Worm (Caenorhabditis elegans) whole organism, late embryonic: Measurements from ENCODE around the gene R13D11.3.

Source experiments
- C08G9.2 ChIP-seq: sonication (generic microtip); optimal IDR thresholded peaks from 2 replicates; lab custom pipeline; 2016; ENCODE audit warnings: mild to moderate bottlenecking, missing genetic modification characterization, moderate library complexity, missing compliant biosample characterization
- C38D4.7 ChIP-seq: fragments of 200-800 bp; sonication (Bioruptor generic); optimal IDR thresholded peaks from 2 replicates; lab custom pipeline; 2018; ENCODE audit warnings: mild to moderate bottlenecking, missing genetic modification characterization, moderate library complexity, missing compliant biosample characterization
- F13H6.1 ChIP-seq: sonication (generic microtip); optimal IDR thresholded peaks from 2 replicates; lab custom pipeline; 2016; ENCODE audit warnings: missing genetic modification characterization, missing compliant biosample characterization
- K02D7.2 ChIP-seq: sonication (generic microtip); optimal IDR thresholded peaks from 2 replicates; lab custom pipeline; 2017; ENCODE audit warnings: mild to moderate bottlenecking, missing genetic modification characterization, missing compliant biosample characterization
- ama-1 ChIP-seq: fragments of 150-350 bp; optimal IDR thresholded peaks from 2 replicates; lab custom pipeline; 2014
- ceh-14 ChIP-seq: sonication (generic microtip); optimal IDR thresholded peaks from 2 replicates; lab custom pipeline; 2016; ENCODE audit warnings: missing genotype, missing genetic modification characterization, missing compliant biosample characterization
- ceh-18 ChIP-seq: sonication (generic microtip); optimal IDR thresholded peaks from 2 replicates; lab custom pipeline; 2016; ENCODE audit warnings: missing genetic modification characterization, missing compliant biosample characterization
- ceh-19 ChIP-seq: fragments of 200-800 bp; sonication (Bioruptor generic); optimal IDR thresholded peaks from 2 replicates; lab custom pipeline; 2018; ENCODE audit warnings: mild to moderate bottlenecking, missing genetic modification characterization, missing compliant biosample characterization
- ceh-2 ChIP-seq: sonication (generic microtip); optimal IDR thresholded peaks from 2 replicates; lab custom pipeline; 2016; ENCODE audit warnings: missing genotype, missing genetic modification characterization, missing compliant biosample characterization
- ceh-22 ChIP-seq: sonication (generic microtip); optimal IDR thresholded peaks from 2 replicates; lab custom pipeline; 2017; ENCODE audit warnings: missing biosample characterization, missing genetic modification characterization
- ceh-24 ChIP-seq: sonication (generic microtip); optimal IDR thresholded peaks from 2 replicates; lab custom pipeline; 2016; ENCODE audit warnings: mild to moderate bottlenecking, missing genetic modification characterization, missing compliant biosample characterization
- ceh-30 ChIP-seq: fragments of 150-350 bp; optimal IDR thresholded peaks from 2 replicates; lab custom pipeline; 2014; ENCODE audit warnings: missing biosample characterization, missing genetic modification characterization
- ceh-31 ChIP-seq: sonication (generic microtip); optimal IDR thresholded peaks from 2 replicates; lab custom pipeline; 2016; ENCODE audit warnings: missing genetic modification characterization, missing compliant biosample characterization
- ceh-34 ChIP-seq: sonication (generic microtip); optimal IDR thresholded peaks from 2 replicates; lab custom pipeline; 2016; ENCODE audit warnings: mild to moderate bottlenecking, missing genetic modification characterization, missing compliant biosample characterization
- che-1 ChIP-seq: sonication (generic microtip); optimal IDR thresholded peaks from 2 replicates; lab custom pipeline; 2016; ENCODE audit warnings: mild to moderate bottlenecking, missing genetic modification characterization, missing compliant biosample characterization
- dmd-4 ChIP-seq: sonication (generic microtip); optimal IDR thresholded peaks from 2 replicates; lab custom pipeline; 2016; ENCODE audit warnings: borderline replicate concordance, missing genetic modification characterization, missing compliant biosample characterization
- elt-4 ChIP-seq: sonication (generic microtip); optimal IDR thresholded peaks from 2 replicates; lab custom pipeline; 2016; ENCODE audit warnings: missing genetic modification characterization, missing compliant biosample characterization
- eyg-1 ChIP-seq: sonication (generic microtip); optimal IDR thresholded peaks from 2 replicates; lab custom pipeline; 2016; ENCODE audit warnings: missing genotype, missing genetic modification characterization, missing compliant biosample characterization
- hlh-13 ChIP-seq: fragments of 200-800 bp; sonication (Bioruptor generic); optimal IDR thresholded peaks from 2 replicates; lab custom pipeline; 2018; ENCODE audit warnings: mild to moderate bottlenecking, missing genetic modification characterization, missing compliant biosample characterization
- hlh-30 ChIP-seq: sonication (generic microtip); optimal IDR thresholded peaks from 2 replicates; lab custom pipeline; 2017; ENCODE audit warnings: antibody characterized with exemption, missing genetic modification characterization, missing compliant biosample characterization; ENCODE audit not compliant: insufficient read depth
- hlh-6 ChIP-seq: sonication (generic microtip); optimal IDR thresholded peaks from 2 replicates; lab custom pipeline; 2016; ENCODE audit warnings: missing genotype, missing genetic modification characterization, missing compliant biosample characterization
- lin-11 ChIP-seq: fragments of 200-800 bp; sonication (Bioruptor generic); optimal IDR thresholded peaks from 2 replicates; lab custom pipeline; 2018; ENCODE audit warnings: mild to moderate bottlenecking, missing genetic modification characterization, missing compliant biosample characterization
- nfya-1 ChIP-seq: sonication (generic microtip); optimal IDR thresholded peaks from 2 replicates; lab custom pipeline; 2017; ENCODE audit warnings: missing genetic modification characterization, mild to moderate bottlenecking, missing compliant biosample characterization, antibody characterized with exemption, moderate library complexity
- pag-3 ChIP-seq: sonication (generic microtip); optimal IDR thresholded peaks from 2 replicates; lab custom pipeline; 2016; ENCODE audit warnings: missing compliant biosample characterization, missing genetic modification characterization, borderline replicate concordance
- pax-1 ChIP-seq: fragments of 150-350 bp; optimal IDR thresholded peaks from 2 replicates; lab custom pipeline; 2014; ENCODE audit warnings: missing biosample characterization, missing genetic modification characterization
- pqm-1 ChIP-seq: sonication (generic microtip); optimal IDR thresholded peaks from 2 replicates; lab custom pipeline; 2016; ENCODE audit warnings: missing genetic modification characterization, missing compliant biosample characterization
- ref-2 ChIP-seq: sonication (generic microtip); optimal IDR thresholded peaks from 2 replicates; lab custom pipeline; 2016; ENCODE audit warnings: missing genetic modification characterization, missing compliant biosample characterization
- rnt-1 ChIP-seq: sonication (generic microtip); optimal IDR thresholded peaks from 2 replicates; lab custom pipeline; 2016; ENCODE audit warnings: missing genetic modification characterization, missing compliant biosample characterization
- sdc-2 ChIP-seq: sonication (generic microtip); optimal IDR thresholded peaks from 2 replicates; lab custom pipeline; 2016; ENCODE audit warnings: missing genotype, missing genetic modification characterization, missing compliant biosample characterization
- syd-9 ChIP-seq: sonication (generic microtip); optimal IDR thresholded peaks from 2 replicates; lab custom pipeline; 2016; ENCODE audit warnings: mild to moderate bottlenecking, missing genetic modification characterization, moderate library complexity, missing compliant biosample characterization
- tbx-2 ChIP-seq: sonication (generic microtip); optimal IDR thresholded peaks from 2 replicates; lab custom pipeline; 2016; ENCODE audit warnings: missing genetic modification characterization, missing compliant biosample characterization
- ttx-3 ChIP-seq: sonication (generic microtip); optimal IDR thresholded peaks from 2 replicates; lab custom pipeline; 2016; ENCODE audit warnings: missing genetic modification reagents, missing genetic modification characterization, missing compliant biosample characterization
- unc-3 ChIP-seq, 2 experiments: fragments of 200-800 bp in 1 of 2; sonication (Bioruptor generic) in 1 of 2; sonication (generic microtip) in 1 of 2; conservative IDR thresholded peaks in 1 of 2; optimal IDR thresholded peaks in 1 of 2; 2 replicates each; pipeline versions ENCODE4 v1.3.6 to Lab custom; 2016 to 2022; ENCODE audit warnings: missing compliant biosample characterization in 2 of 2, missing genetic modification characterization in 2 of 2, missing genetic modification reagents in 1 of 2
- unc-42 ChIP-seq: sonication (generic microtip); optimal IDR thresholded peaks from 2 replicates; lab custom pipeline; 2016; ENCODE audit warnings: missing genotype, missing genetic modification characterization, missing compliant biosample characterization
- unc-86 ChIP-seq: sonication (generic microtip); optimal IDR thresholded peaks from 2 replicates; lab custom pipeline; 2016; ENCODE audit warnings: missing genetic modification characterization, missing compliant biosample characterization
- zip-5 ChIP-seq: sonication (generic microtip); optimal IDR thresholded peaks from 2 replicates; lab custom pipeline; 2016; ENCODE audit warnings: missing genetic modification characterization, missing compliant biosample characterization

The R13D11.3 gene

DNA sequence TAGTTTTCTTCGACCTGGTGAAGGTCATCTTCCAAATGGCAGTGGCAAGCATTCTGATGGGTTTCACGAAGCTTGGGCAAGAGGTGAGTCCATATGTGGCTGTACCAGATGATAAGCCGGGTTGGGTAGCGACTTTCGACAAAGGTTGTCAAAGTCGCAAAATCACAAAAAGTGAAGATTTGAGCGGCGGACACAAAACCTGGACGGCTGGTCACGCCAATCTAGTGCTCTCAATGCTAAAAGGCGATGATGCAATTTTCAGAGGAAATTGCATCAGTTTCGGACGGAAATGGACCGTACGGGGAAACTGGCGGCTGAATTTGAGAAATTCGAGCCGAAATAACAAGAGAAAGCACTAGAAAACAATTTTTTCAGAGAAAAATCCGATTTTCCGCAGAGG, 17.6 kb upstream of the R13D11.3 start:
- TF ChIP-seq ceh-2 (tag; lab: Kevin White, UChicago) (no peak), dmd-4 (tag; lab: Kevin White, UChicago) (no peak), nfya-1 (tag; lab: Kevin White, UChicago) (no peak), pag-3 (no peak), pax-1 (tag; lab: Kevin White, UChicago) (no peak), ceh-22 (no peak), ceh-24 (tag; lab: Kevin White, UChicago) (no peak), ceh-14 (tag; lab: Kevin White, UChicago) (no peak), hlh-6 (tag; lab: Kevin White, UChicago) (no peak), hlh-13 (no peak), ceh-19 (GFP tag; lab: Kevin White, UChicago) (no peak), eyg-1 (tag; lab: Kevin White, UChicago) (no peak), C38D4.7 (no peak), K02D7.2 (tag; lab: Kevin White, UChicago) (no peak), ceh-31 (tag; lab: Kevin White, UChicago) (no peak)

DNA sequence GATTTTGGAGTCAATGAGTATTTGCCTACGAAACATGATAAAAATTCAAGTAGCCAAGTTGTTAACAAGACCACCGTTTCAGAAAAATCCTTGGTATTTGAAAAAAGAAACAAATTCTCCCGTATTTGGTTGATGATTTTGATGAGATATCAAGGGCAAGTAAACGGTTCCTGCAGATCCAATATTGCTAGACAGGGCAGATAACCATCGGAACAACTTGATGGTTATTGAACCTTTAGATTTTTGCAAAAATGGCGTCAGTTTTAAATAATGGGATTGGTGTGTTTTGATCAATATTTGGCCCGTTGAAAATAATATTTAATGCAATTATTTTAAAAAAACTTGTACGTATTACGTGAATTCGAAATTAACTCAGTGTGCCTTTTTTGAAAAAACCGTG, 14.5 kb upstream of the R13D11.3 start:
- TF ChIP-seq hlh-6 (tag; lab: Kevin White, UChicago) (no peak), ceh-14 (tag; lab: Kevin White, UChicago) (no peak), ceh-24 (tag; lab: Kevin White, UChicago) (no peak), ref-2 (tag; lab: Kevin White, UChicago) (no peak), ceh-18 (tag; lab: Kevin White, UChicago) (no peak), ttx-3 (tag; lab: Kevin White, UChicago) (no peak), elt-4 (tag; lab: Kevin White, UChicago) (no peak), hlh-13 (no peak), unc-3 (GFP tag; conservative IDR thresholded peaks at IDR 0.05; lab: Robert Waterston, UW) (no peak), unc-3 (tag; optimal IDR thresholded peaks at IDR 0.05; lab: Kevin White, UChicago) (no peak), zip-5 (tag; lab: Kevin White, UChicago) (no peak), ceh-30 (tag; lab: Kevin White, UChicago) (no peak)

DNA sequence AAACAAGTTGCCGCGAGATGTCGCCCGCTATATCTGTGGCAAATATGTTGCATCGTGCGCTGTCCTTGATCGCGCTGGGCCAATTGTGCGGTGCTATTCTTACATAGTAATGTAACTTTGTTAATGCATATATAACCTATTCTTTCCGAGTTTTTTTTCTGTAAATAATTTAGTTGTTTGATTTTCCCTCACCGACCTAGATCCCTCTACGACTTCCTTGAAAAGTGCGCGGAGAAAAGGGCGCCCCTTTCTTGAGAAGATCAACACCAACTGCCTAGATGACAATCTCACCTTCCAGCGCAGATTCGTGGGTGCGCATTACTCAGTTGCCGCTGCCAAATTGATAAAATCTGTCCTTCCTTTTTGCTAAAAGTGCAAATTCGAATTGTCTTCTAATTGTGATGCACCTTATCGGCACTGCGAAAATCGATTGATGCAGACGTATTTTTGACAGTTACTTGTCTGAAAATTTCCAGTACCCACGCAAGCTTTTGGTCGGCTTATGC, 13.2 kb upstream of the R13D11.3 start:
- no peak for TF ChIP-seq ceh-34 (tag; lab: Kevin White, UChicago)
- TF ChIP-seq ceh-19 (GFP tag; lab: Kevin White, UChicago): no peak
- no peak for TF ChIP-seq ceh-14 (tag; lab: Kevin White, UChicago)
- TF ChIP-seq unc-3 (GFP tag; conservative IDR thresholded peaks at IDR 0.05; lab: Robert Waterston, UW): no peak
- TF ChIP-seq unc-3 (tag; optimal IDR thresholded peaks at IDR 0.05; lab: Kevin White, UChicago): no peak
- TF ChIP-seq ama-1 (lab: Kevin White, UChicago): no peak
- no peak for TF ChIP-seq nfya-1 (tag; lab: Kevin White, UChicago)
- TF ChIP-seq rnt-1 (tag; lab: Kevin White, UChicago): no peak
- no peak for TF ChIP-seq lin-11 (tag; lab: Kevin White, UChicago)
- TF ChIP-seq unc-86 (tag; lab: Kevin White, UChicago): no peak
- no peak for TF ChIP-seq ceh-24 (tag; lab: Kevin White, UChicago)

DNA sequence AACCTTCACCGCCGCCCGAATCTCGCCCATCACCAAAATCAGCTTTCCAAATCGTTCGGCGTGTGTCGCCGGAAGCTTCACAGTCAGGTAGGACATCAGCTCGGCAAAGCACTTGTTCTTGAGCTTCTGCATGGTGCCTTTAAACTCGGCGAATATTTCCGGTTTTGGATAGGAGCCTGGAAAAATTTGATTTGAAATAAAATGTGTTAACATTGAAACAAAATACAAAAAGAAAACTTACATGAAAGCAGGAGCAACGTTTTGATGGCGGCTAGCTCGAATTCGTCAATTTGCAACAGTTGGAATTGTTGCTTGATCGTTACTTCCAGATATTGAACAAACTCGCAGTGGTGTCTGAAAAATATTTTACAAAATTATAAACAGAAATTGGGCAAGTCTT, 12.1 kb upstream of the R13D11.3 start:
- no peak for TF ChIP-seq sdc-2
- TF ChIP-seq unc-42 (tag; lab: Kevin White, UChicago): no peak
- TF ChIP-seq syd-9 (tag; lab: Kevin White, UChicago): no peak
- TF ChIP-seq hlh-13: no peak
- no peak for TF ChIP-seq ceh-24 (tag; lab: Kevin White, UChicago)
- TF ChIP-seq che-1: no peak
- no peak for TF ChIP-seq F13H6.1
- no peak for TF ChIP-seq C38D4.7
- no peak for TF ChIP-seq elt-4 (tag; lab: Kevin White, UChicago)
- no peak for TF ChIP-seq tbx-2 (tag; lab: Kevin White, UChicago)
- TF ChIP-seq rnt-1 (tag; lab: Kevin White, UChicago): no peak
- TF ChIP-seq C08G9.2: no peak
- TF ChIP-seq ceh-18 (tag; lab: Kevin White, UChicago): no peak
- no peak for TF ChIP-seq hlh-30 (tag; lab: Kevin White, UChicago)
- no peak for TF ChIP-seq pqm-1 (tag; lab: Kevin White, UChicago)
- TF ChIP-seq nfya-1 (tag; lab: Kevin White, UChicago): no peak
- TF ChIP-seq, all 69 proteins: peak for 0
